Worm (Caenorhabditis elegans): Measurements from ENCODE around the gene T28D6.5.

ce11 chrIII:11337627-11338026, 4.1 kb downstream of the T28D6.5 start:
- TF ChIP-seq M03D4.4 (tag; optimal IDR thresholded peaks at IDR 0.05) (no peak), mab-5 (tag; optimal IDR thresholded peaks at IDR 0.05) (no peak), nhr-237 (tag; optimal IDR thresholded peaks at IDR 0.05) (no peak), ceh-43 (GFP tag; optimal IDR thresholded peaks at IDR 0.05) (no peak), sptf-1 (tag; optimal IDR thresholded peaks at IDR 0.05) (no peak), pha-4 (tag; optimal IDR thresholded peaks at IDR 0.05) (no peak), mep-1 (tag; optimal IDR thresholded peaks at IDR 0.05) (no peak), lin-32 (GFP tag; optimal IDR thresholded peaks at IDR 0.05) (no peak), lsy-2 (tag; optimal IDR thresholded peaks at IDR 0.05) (no peak), snpc-4 (tag; optimal IDR thresholded peaks at IDR 0.05) (no peak), elt-1 (tag; optimal IDR thresholded peaks at IDR 0.05; ENCODE audit: borderline replicate concordance, insufficient read depth) (no peak), ztf-11 (tag; optimal IDR thresholded peaks at IDR 0.05) (no peak)
